Worm (Caenorhabditis elegans): ENCODE measurements around the gene eef-1G.

eef-1G gene

DNA sequence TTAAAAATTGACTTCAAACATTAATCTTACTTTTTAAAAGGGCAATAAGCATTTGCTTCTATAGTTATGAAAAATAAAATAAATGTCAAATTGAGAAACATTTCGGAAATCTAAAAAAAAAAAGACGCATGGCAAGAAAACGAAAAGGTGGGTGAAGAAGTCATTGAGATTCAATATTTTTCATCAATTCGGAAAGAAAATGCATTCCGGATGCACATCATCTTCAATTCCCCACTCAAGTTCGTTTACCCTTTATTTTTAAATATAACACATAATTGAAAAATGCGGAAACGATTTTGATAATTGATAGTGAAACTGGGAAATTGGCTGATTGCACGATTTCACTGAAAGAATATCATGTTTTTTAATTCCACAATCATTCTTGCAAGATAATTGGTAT, 36.9 kb downstream of the eef-1G start, which contains the start of gene F53B7.4:
F53B7.4 (minus strand) TSS at position 101 of the 400 bp plus-strand sequence.
- TF ChIP-seq scrt-1 (GFP tag; IDR thresholded peaks at IDR 0.05) (no peak), ets-7 (tag; optimal IDR thresholded peaks at IDR 0.05) (no peak), B0310.2 (tag; optimal IDR thresholded peaks at IDR 0.05) (no peak)

- no peak for TF ChIP-seq ceh-13 (GFP tag; optimal IDR thresholded peaks at IDR 0.05)
- TF ChIP-seq ets-7 (tag; optimal IDR thresholded peaks at IDR 0.05), result no peak
- no peak for TF ChIP-seq scrt-1 (GFP tag; IDR thresholded peaks at IDR 0.05)
- TF ChIP-seq hmbx-1 (tag; optimal IDR thresholded peaks at IDR 0.05), result no peak
- no peak for TF ChIP-seq hmg-4 (GFP tag; optimal IDR thresholded peaks at IDR 0.05)
- TF ChIP-seq tra-4 (tag; optimal IDR thresholded peaks at IDR 0.05), result no peak
- TF ChIP-seq pes-1 (GFP tag; IDR thresholded peaks at IDR 0.05), result no peak
These were observed 38.6 kb downstream of the eef-1G start for ce11 chrV:11004094-11004493.

DNA sequence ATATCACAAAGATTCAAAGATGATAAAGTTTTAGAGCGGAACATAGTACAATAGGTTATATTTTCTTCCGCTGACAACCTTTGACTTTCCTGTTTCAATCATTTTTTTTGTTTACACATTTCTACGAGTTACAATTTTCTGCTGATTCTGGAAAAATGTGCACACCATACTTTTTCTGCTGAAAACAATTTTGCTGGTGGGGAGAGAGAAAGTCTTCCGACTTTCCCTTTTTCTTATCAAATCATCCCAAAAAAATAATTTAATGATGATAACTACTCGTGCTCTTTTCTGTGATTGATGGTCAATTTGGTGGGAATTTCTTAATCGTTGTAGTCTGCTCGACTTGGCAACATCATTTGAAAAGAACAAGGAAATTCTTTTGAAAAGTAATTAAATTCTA, 42.1 kb downstream of the eef-1G start:
- no peak for TF ChIP-seq ceh-36 (tag; optimal IDR thresholded peaks at IDR 0.05)
- no peak for TF ChIP-seq B0310.2 (tag; optimal IDR thresholded peaks at IDR 0.05)
- TF ChIP-seq hmbx-1 (tag; optimal IDR thresholded peaks at IDR 0.05), result no peak
- TF ChIP-seq aly-1 (tag; optimal IDR thresholded peaks at IDR 0.05), result no peak
- no peak for TF ChIP-seq hnd-1 (tag; optimal IDR thresholded peaks at IDR 0.05)
- TF ChIP-seq pes-1 (GFP tag; IDR thresholded peaks at IDR 0.05), result no peak
- no peak for TF ChIP-seq ets-7 (tag; optimal IDR thresholded peaks at IDR 0.05)
- no peak for TF ChIP-seq tra-4 (tag; optimal IDR thresholded peaks at IDR 0.05)
- TF ChIP-seq flt-1 (GFP tag; IDR thresholded peaks at IDR 0.05), result no peak
- TF ChIP-seq tbx-37 (GFP tag; conservative IDR thresholded peaks at IDR 0.05), result no peak
- no peak for TF ChIP-seq ama-1 (optimal IDR thresholded peaks at IDR 0.05)
- no peak for TF ChIP-seq tbx-11 (GFP tag; IDR thresholded peaks at IDR 0.05)
- no peak for TF ChIP-seq sea-1 (GFP tag; conservative IDR thresholded peaks at IDR 0.05)
- no peak for TF ChIP-seq ceh-13 (GFP tag; optimal IDR thresholded peaks at IDR 0.05)

- TF ChIP-seq F13C5.2 (tag; optimal IDR thresholded peaks at IDR 0.05), result no peak
- no peak for TF ChIP-seq aly-1 (tag; optimal IDR thresholded peaks at IDR 0.05)
- TF ChIP-seq tra-4 (tag; optimal IDR thresholded peaks at IDR 0.05), result no peak
- no peak for TF ChIP-seq ets-7 (tag; optimal IDR thresholded peaks at IDR 0.05)
- no peak for TF ChIP-seq flt-1 (GFP tag; IDR thresholded peaks at IDR 0.05)
- TF ChIP-seq sea-1 (GFP tag; conservative IDR thresholded peaks at IDR 0.05), result no peak
- TF ChIP-seq hmbx-1 (tag; optimal IDR thresholded peaks at IDR 0.05), result no peak
These were observed 43.6 kb downstream of the eef-1G start for ce11 chrV:11009124-11009524.

DNA sequence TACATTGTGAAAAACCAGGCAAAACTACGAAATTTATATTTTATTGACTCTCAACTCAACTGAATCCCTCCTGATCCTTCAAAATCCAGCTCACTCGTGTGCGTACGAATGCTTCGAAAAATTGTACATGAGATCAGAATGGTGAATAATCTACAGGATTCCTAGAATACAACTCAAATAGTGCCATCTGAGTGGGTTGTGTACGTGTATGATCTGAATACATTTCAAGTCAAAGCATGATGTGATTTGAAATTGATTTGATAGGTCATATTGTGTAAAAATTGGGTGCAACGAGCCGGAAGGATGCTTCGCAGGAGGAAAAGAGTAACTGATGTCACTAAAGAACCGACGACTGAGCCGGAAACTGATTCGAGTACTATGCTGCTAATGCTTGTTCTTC, 45.2 kb downstream of the eef-1G start:
- TF ChIP-seq hmbx-1 (tag; optimal IDR thresholded peaks at IDR 0.05) (no peak), ceh-36 (tag; optimal IDR thresholded peaks at IDR 0.05) (no peak), F13C5.2 (tag; optimal IDR thresholded peaks at IDR 0.05) (no peak), ceh-13 (GFP tag; optimal IDR thresholded peaks at IDR 0.05) (no peak), B0310.2 (tag; optimal IDR thresholded peaks at IDR 0.05) (no peak)

DNA sequence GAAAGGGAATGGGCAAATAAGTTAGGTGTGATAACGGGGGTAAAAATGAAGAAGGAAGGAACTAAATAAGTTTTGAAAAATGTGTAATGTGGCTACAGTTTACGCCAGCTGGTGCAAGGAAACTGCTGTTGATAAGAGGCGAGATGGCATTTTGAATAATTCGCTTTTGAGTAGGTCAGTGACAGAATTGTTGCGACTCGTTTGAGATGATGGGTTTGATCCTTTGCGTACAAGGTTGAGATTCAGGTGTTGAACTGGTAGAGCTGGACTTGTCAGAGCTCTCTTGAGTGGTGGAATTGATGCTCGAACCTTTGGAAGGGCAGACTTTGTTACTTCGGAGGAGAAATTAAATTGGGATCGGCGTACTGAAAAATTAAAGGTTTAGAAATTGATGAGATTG, 46.3 kb downstream of the eef-1G start:
- TF ChIP-seq ama-1 (optimal IDR thresholded peaks at IDR 0.05) (no peak), ets-7 (tag; optimal IDR thresholded peaks at IDR 0.05) (no peak), pes-1 (GFP tag; IDR thresholded peaks at IDR 0.05) (no peak), ceh-36 (tag; optimal IDR thresholded peaks at IDR 0.05) (no peak), tra-4 (tag; optimal IDR thresholded peaks at IDR 0.05) (no peak), hmbx-1 (tag; optimal IDR thresholded peaks at IDR 0.05) (no peak), ceh-13 (GFP tag; optimal IDR thresholded peaks at IDR 0.05) (no peak), tbx-11 (GFP tag; IDR thresholded peaks at IDR 0.05) (no peak), F13C5.2 (tag; optimal IDR thresholded peaks at IDR 0.05) (no peak), B0310.2 (tag; optimal IDR thresholded peaks at IDR 0.05) (no peak), hmg-4 (GFP tag; optimal IDR thresholded peaks at IDR 0.05) (no peak), flt-1 (GFP tag; IDR thresholded peaks at IDR 0.05) (no peak), hnd-1 (tag; optimal IDR thresholded peaks at IDR 0.05) (no peak), scrt-1 (GFP tag; IDR thresholded peaks at IDR 0.05) (no peak), tbx-37 (GFP tag; conservative IDR thresholded peaks at IDR 0.05) (no peak), sea-1 (GFP tag; conservative IDR thresholded peaks at IDR 0.05) (no peak), aly-1 (tag; optimal IDR thresholded peaks at IDR 0.05) (no peak)

- TF ChIP-seq scrt-1 (GFP tag; IDR thresholded peaks at IDR 0.05) (no peak), tbx-37 (GFP tag; conservative IDR thresholded peaks at IDR 0.05) (no peak), tbx-11 (GFP tag; IDR thresholded peaks at IDR 0.05) (no peak), hmbx-1 (tag; optimal IDR thresholded peaks at IDR 0.05) (no peak), aly-1 (tag; optimal IDR thresholded peaks at IDR 0.05) (no peak), hmg-4 (GFP tag; optimal IDR thresholded peaks at IDR 0.05) (no peak), F13C5.2 (tag; optimal IDR thresholded peaks at IDR 0.05) (no peak), hnd-1 (tag; optimal IDR thresholded peaks at IDR 0.05) (no peak), B0310.2 (tag; optimal IDR thresholded peaks at IDR 0.05) (no peak), flt-1 (GFP tag; IDR thresholded peaks at IDR 0.05) (no peak), ceh-13 (GFP tag; optimal IDR thresholded peaks at IDR 0.05) (no peak)
These were observed 46.9 kb downstream of the eef-1G start, which contains the start of gene C13G3.1 for ce11 chrV:11012419-11012818. Gene C13G3.1 (minus strand): TSS chrV:11012465.

ce11 chrV:11013179-11013578, 47.7 kb downstream of the eef-1G start:
- no peak for TF ChIP-seq hnd-1 (tag; optimal IDR thresholded peaks at IDR 0.05)
- no peak for TF ChIP-seq tbx-11 (GFP tag; IDR thresholded peaks at IDR 0.05)
- TF ChIP-seq F13C5.2 (tag; optimal IDR thresholded peaks at IDR 0.05), result no peak
- no peak for TF ChIP-seq ceh-36 (tag; optimal IDR thresholded peaks at IDR 0.05)
- no peak for TF ChIP-seq B0310.2 (tag; optimal IDR thresholded peaks at IDR 0.05)
- no peak for TF ChIP-seq tra-4 (tag; optimal IDR thresholded peaks at IDR 0.05)
- no peak for TF ChIP-seq flt-1 (GFP tag; IDR thresholded peaks at IDR 0.05)
- TF ChIP-seq ama-1 (optimal IDR thresholded peaks at IDR 0.05), result no peak
- TF ChIP-seq ceh-13 (GFP tag; optimal IDR thresholded peaks at IDR 0.05), result no peak
- TF ChIP-seq tbx-37 (GFP tag; conservative IDR thresholded peaks at IDR 0.05), result no peak
- no peak for TF ChIP-seq ets-7 (tag; optimal IDR thresholded peaks at IDR 0.05)
- TF ChIP-seq hmg-4 (GFP tag; optimal IDR thresholded peaks at IDR 0.05), result no peak
- no peak for TF ChIP-seq sea-1 (GFP tag; conservative IDR thresholded peaks at IDR 0.05)
- no peak for TF ChIP-seq pes-1 (GFP tag; IDR thresholded peaks at IDR 0.05)
- TF ChIP-seq scrt-1 (GFP tag; IDR thresholded peaks at IDR 0.05), result no peak
- TF ChIP-seq hmbx-1 (tag; optimal IDR thresholded peaks at IDR 0.05), result no peak
- no peak for TF ChIP-seq aly-1 (tag; optimal IDR thresholded peaks at IDR 0.05)

Measured in whole organism, early embryonic.